Worm (Caenorhabditis elegans): Measurements from ENCODE around the gene smu-2.

Gene smu-2

DNA sequence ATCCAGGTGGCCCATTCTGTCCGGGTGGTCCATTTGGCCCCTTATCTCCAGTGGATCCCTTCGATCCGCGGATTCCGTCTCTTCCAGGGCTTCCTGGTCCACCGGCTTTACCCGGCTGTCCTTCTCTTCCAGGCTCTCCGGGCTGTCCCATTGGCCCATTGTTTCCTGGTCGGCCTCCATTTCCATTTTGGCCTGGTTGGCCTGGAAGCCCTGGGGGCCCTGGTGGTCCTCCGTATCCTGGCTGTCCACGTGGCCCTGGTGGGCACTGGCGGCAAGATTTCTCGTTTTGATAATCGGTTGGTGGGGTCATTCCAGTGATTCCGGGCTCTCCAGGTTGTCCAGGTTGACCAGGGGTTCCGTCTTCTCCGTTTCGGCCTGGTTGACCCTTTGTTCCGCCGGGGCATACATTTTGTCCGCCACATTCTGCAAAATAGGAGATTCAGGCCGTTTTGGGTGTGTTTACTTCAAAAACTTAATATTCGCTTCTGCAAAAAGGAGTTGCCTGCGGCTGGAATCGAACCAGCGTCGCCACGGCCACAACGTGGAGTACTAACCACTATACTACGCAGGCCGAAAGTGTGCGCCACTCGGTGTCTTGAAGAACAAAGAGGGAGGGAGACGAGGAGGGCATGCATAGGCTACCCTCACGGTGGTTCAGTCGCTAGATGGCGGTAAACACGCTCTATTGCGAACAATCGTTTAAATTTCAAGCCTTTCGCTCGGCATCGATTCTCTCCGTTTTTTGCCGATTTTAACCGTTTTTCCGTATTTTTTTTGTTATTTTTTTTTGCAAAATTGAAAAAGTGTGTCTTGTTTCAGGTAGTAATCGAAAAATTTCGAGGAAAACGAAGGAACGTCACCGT lies 39.0 kb downstream of the smu-2 start, which contains the start of gene W09G10.9 (continued):
- TF ChIP-seq ama-1 (optimal IDR thresholded peaks at IDR 0.05) = no peak
- peak in 1 of 2 experiments; percentile 44 for TF ChIP-seq ama-1 (GFP tag; optimal IDR thresholded peaks at IDR 0.05)
- no peak for TF ChIP-seq sdz-38 (tag; optimal IDR thresholded peaks at IDR 0.05)
- TF ChIP-seq akir-1 (GFP tag; optimal IDR thresholded peaks at IDR 0.05) = no peak
- no peak for TF ChIP-seq F39B2.1 (GFP tag; IDR thresholded peaks at IDR 0.05)
- TF ChIP-seq madf-3 (GFP tag; IDR thresholded peaks at IDR 0.05) = no peak
- TF ChIP-seq sptf-2 (GFP tag; optimal IDR thresholded peaks at IDR 0.05) = no peak
- TF ChIP-seq lir-1 (GFP tag; conservative IDR thresholded peaks at IDR 0.05) = peak; percentile 68; the same call in 1 of the 2 replicates
- peak; percentile 58; the same call in 1 of the 2 replicates for TF ChIP-seq let-526 (GFP tag; IDR thresholded peaks at IDR 0.05)
- peak; percentile 57 for TF ChIP-seq F23B12.7 (tag; optimal IDR thresholded peaks at IDR 0.05; ENCODE audit: insufficient read depth)
- peak; percentile 2 for TF ChIP-seq ztf-26 (tag; optimal IDR thresholded peaks at IDR 0.05)
- no peak for TF ChIP-seq him-1 (tag; optimal IDR thresholded peaks at IDR 0.05)
- no peak for TF ChIP-seq tbx-9 (tag; optimal IDR thresholded peaks at IDR 0.05; ENCODE audit: borderline replicate concordance)
- TF ChIP-seq ceh-40 (GFP tag; IDR thresholded peaks at IDR 0.05) = peak; percentile 36; the same call in 1 of the 2 replicates
- peak; percentile 81 for TF ChIP-seq lin-26 (GFP tag; IDR thresholded peaks at IDR 0.05)
- peak; percentile 82 for TF ChIP-seq rcor-1 (GFP tag; IDR thresholded peaks at IDR 0.05)
- TF ChIP-seq mcd-1 (GFP tag; IDR thresholded peaks at IDR 0.05) = peak; percentile 96
- peak; percentile 93 for TF ChIP-seq hmg-1.2 (GFP tag; IDR thresholded peaks at IDR 0.05)
- TF ChIP-seq nhr-179 (tag; optimal IDR thresholded peaks at IDR 0.05) = no peak
- TF ChIP-seq hlh-26 (GFP tag; conservative IDR thresholded peaks at IDR 0.05) = no peak
- TF ChIP-seq ceh-58 (GFP tag; IDR thresholded peaks at IDR 0.05) = 0 out of 2 replicates have a peak, but pooled peaks have one; percentile 40
- TF ChIP-seq F57A8.1 (GFP tag; optimal IDR thresholded peaks at IDR 0.05) = no peak
- no peak for TF ChIP-seq dpl-1 (GFP tag; optimal IDR thresholded peaks at IDR 0.05)
- no peak for TF ChIP-seq zim-3 (tag; optimal IDR thresholded peaks at IDR 0.05)
- TF ChIP-seq egrh-3 (GFP tag; IDR thresholded peaks at IDR 0.05) = peak; percentile 52
- 0 out of 2 replicates have a peak, but pooled peaks have one; percentile 45 for TF ChIP-seq C06A6.2 (GFP tag; conservative IDR thresholded peaks at IDR 0.05)
- TF ChIP-seq atf-7 (tag; optimal IDR thresholded peaks at IDR 0.05) = peak; percentile 23
- peak; percentile 91 for TF ChIP-seq dox-1 (GFP tag; IDR thresholded peaks at IDR 0.05)
- peak; percentile 73 for TF ChIP-seq madf-6 (GFP tag; IDR thresholded peaks at IDR 0.05)
- peak; percentile 83 for TF ChIP-seq Y95B8A.8 (GFP tag; IDR thresholded peaks at IDR 0.05)
- no peak for TF ChIP-seq aptf-2 (GFP tag; conservative IDR thresholded peaks at IDR 0.05)
- peak; percentile 70; the same call in 1 of the 2 replicates for TF ChIP-seq ztf-28 (GFP tag; IDR thresholded peaks at IDR 0.05)
- TF ChIP-seq nhr-120 (GFP tag; IDR thresholded peaks at IDR 0.05) = no peak
- no peak for TF ChIP-seq ztf-3 (GFP tag; optimal IDR thresholded peaks at IDR 0.05)
- peak; percentile 84 for TF ChIP-seq K11D2.4 (GFP tag; IDR thresholded peaks at IDR 0.05)
- 0 out of 2 replicates have a peak, but pooled peaks have one; percentile 41 for TF ChIP-seq C17E4.6 (GFP tag; IDR thresholded peaks at IDR 0.05)
- peak; percentile 70 for TF ChIP-seq ceh-100 (GFP tag; IDR thresholded peaks at IDR 0.05)
- TF ChIP-seq F10E7.11 (tag; optimal IDR thresholded peaks at IDR 0.05) = no peak
- TF ChIP-seq pha-4 (tag; optimal IDR thresholded peaks at IDR 0.05) = no peak
- no peak; the same call in 1 of the 2 replicates for TF ChIP-seq madf-8 (GFP tag; conservative IDR thresholded peaks at IDR 0.05)
- TF ChIP-seq cebp-1 (GFP tag; IDR thresholded peaks at IDR 0.05) = no peak
- peak; percentile 65 for TF ChIP-seq cebp-1 (tag; optimal IDR thresholded peaks at IDR 0.05)
- no peak for TF ChIP-seq ceh-79 (tag; optimal IDR thresholded peaks at IDR 0.05)
- peak; percentile 61 for TF ChIP-seq F33H1.4 (GFP tag; IDR thresholded peaks at IDR 0.05)
- peak; percentile 75 for TF ChIP-seq ekl-4 (GFP tag; IDR thresholded peaks at IDR 0.05)
- peak; percentile 23 for TF ChIP-seq ztf-18 (tag; optimal IDR thresholded peaks at IDR 0.05)
- no peak for TF ChIP-seq ccch-3 (GFP tag; optimal IDR thresholded peaks at IDR 0.05)
- no peak for TF ChIP-seq mes-4 (tag; optimal IDR thresholded peaks at IDR 0.05)

All from whole organism, young adult.